Worm (Caenorhabditis elegans) whole organism, midembryonic: Measurements from ENCODE around the gene srap-1.

ENCODE experiments used
- T22C8.4 ChIP-seq: fragments of 200-800 bp; sonication (Bioruptor generic); IDR thresholded peaks from 2 replicates; pipeline ENCODE4 v1.3.6; 2022; ENCODE audit warnings: missing genetic modification characterization, missing compliant biosample characterization
- cog-1 ChIP-seq: sonication (generic microtip); optimal IDR thresholded peaks from 2 replicates; lab custom pipeline; 2016; ENCODE audit warnings: missing genetic modification characterization, missing compliant biosample characterization
- flt-1 ChIP-seq: fragments of 200-800 bp; sonication (Bioruptor generic); IDR thresholded peaks from 2 replicates; pipeline ENCODE4 v1.3.6; 2022; ENCODE audit warnings: missing genetic modification characterization, missing compliant biosample characterization
- klf-2 ChIP-seq: fragments of 200-800 bp; sonication (Bioruptor generic); conservative IDR thresholded peaks from 2 replicates; pipeline ENCODE4 v1.3.6; 2022; ENCODE audit warnings: missing genetic modification reagents, missing genetic modification characterization, missing compliant biosample characterization
- ref-1 ChIP-seq: fragments of 200-800 bp; sonication (Bioruptor generic); conservative IDR thresholded peaks from 2 replicates; pipeline ENCODE4 v1.3.6; 2022; ENCODE audit warnings: missing genetic modification reagents, missing genetic modification characterization, missing compliant biosample characterization
- ztf-23 ChIP-seq: fragments of 200-800 bp; sonication (Bioruptor generic); IDR thresholded peaks from 2 replicates; pipeline ENCODE4 v1.3.6; 2022; ENCODE audit warnings: missing genetic modification reagents, missing genetic modification characterization, missing compliant biosample characterization

ce11 chrII:11224045-11224481 lies 21.0 kb downstream of the srap-1 start:
- no peak for TF ChIP-seq klf-2 (GFP tag; lab: Robert Waterston, UW)
- no peak for TF ChIP-seq cog-1 (tag; lab: Kevin White, UChicago)
- TF ChIP-seq ztf-23 (GFP tag; lab: Robert Waterston, UW) = no peak
- TF ChIP-seq ref-1 (GFP tag; lab: Robert Waterston, UW) = no peak
- TF ChIP-seq flt-1 (GFP tag; lab: Robert Waterston, UW) = no peak
- no peak for TF ChIP-seq T22C8.4 (GFP tag; lab: Robert Waterston, UW)
